Fruit fly (Drosophila melanogaster) whole organism, adult: ENCODE results near the gene CG7126.

Source experiments
- CG11617 ChIP-seq: fragments of 200-800 bp; sonication (Bioruptor generic); optimal IDR thresholded peaks from 2 replicates; lab custom pipeline; 2017; ENCODE audit warnings: mild to moderate bottlenecking, missing biosample characterization, missing genetic modification reagents, missing genetic modification characterization
- CG12768 ChIP-seq: fragments of 200-800 bp; sonication (Bioruptor generic); optimal IDR thresholded peaks from 2 replicates; lab custom pipeline; 2017; ENCODE audit warnings: missing biosample characterization, missing genetic modification characterization, mild to moderate bottlenecking, moderate library complexity, missing genetic modification reagents
- CG14711 ChIP-seq: fragments of 200-800 bp; sonication (Bioruptor generic); optimal IDR thresholded peaks from 2 replicates; lab custom pipeline; 2018; ENCODE audit warnings: missing biosample characterization, mild to moderate bottlenecking, missing genetic modification characterization, moderate library complexity
- CG1620 ChIP-seq: fragments of 200-800 bp; sonication (Bioruptor generic); optimal IDR thresholded peaks from 2 replicates; lab custom pipeline; 2016; ENCODE audit warnings: missing biosample characterization, missing genetic modification characterization
- CG33017 ChIP-seq: fragments of 200-800 bp; sonication (Bioruptor generic); optimal IDR thresholded peaks from 2 replicates; lab custom pipeline; 2018; ENCODE audit warnings: missing biosample characterization, mild to moderate bottlenecking, missing genetic modification characterization, moderate library complexity
- CG5204 ChIP-seq: fragments of 200-800 bp; sonication (Bioruptor generic); optimal IDR thresholded peaks from 2 replicates; lab custom pipeline; 2016; ENCODE audit warnings: missing biosample characterization, missing genetic modification characterization
- CG7045 ChIP-seq: fragments of 200-800 bp; sonication (Bioruptor generic); optimal IDR thresholded peaks from 2 replicates; lab custom pipeline; 2017; ENCODE audit warnings: missing biosample characterization, mild to moderate bottlenecking, missing genetic modification characterization
- CG7101 ChIP-seq: fragments of 200-800 bp; sonication (Bioruptor generic); optimal IDR thresholded peaks from 2 replicates; lab custom pipeline; 2018; ENCODE audit warnings: missing biosample characterization, mild to moderate bottlenecking, missing genetic modification characterization, moderate library complexity
- Clk ChIP-seq: fragments of 200-800 bp; sonication (Bioruptor generic); optimal IDR thresholded peaks from 2 replicates; lab custom pipeline; 2017; ENCODE audit warnings: missing biosample characterization, missing genetic modification characterization
- Crg-1 ChIP-seq: fragments of 200-800 bp; sonication (Bioruptor generic); optimal IDR thresholded peaks from 2 replicates; lab custom pipeline; 2016; ENCODE audit warnings: missing biosample characterization, missing genetic modification characterization
- Hr96 ChIP-seq: fragments of 200-800 bp; sonication (Bioruptor generic); optimal IDR thresholded peaks from 2 replicates; lab custom pipeline; 2016; ENCODE audit warnings: missing biosample characterization, missing genetic modification characterization
- Mnt ChIP-seq: fragments of 200-800 bp; sonication (Bioruptor generic); optimal IDR thresholded peaks from 2 replicates; lab custom pipeline; 2016; ENCODE audit warnings: missing biosample characterization, mild to moderate bottlenecking, missing genetic modification characterization
- bab1 ChIP-seq: fragments of 200-800 bp; sonication (Bioruptor generic); optimal IDR thresholded peaks from 3 replicates; lab custom pipeline; 2019; ENCODE audit warnings: missing biosample characterization, mild to moderate bottlenecking, missing genetic modification characterization, moderate library complexity
- cic ChIP-seq: fragments of 200-800 bp; sonication (Bioruptor generic); optimal IDR thresholded peaks from 2 replicates; lab custom pipeline; 2017; ENCODE audit warnings: missing biosample characterization, mild to moderate bottlenecking, missing genetic modification characterization, moderate library complexity
- cnc ChIP-seq, 2 experiments: fragments of >200 bp; optimal IDR thresholded peaks; 2 replicates each; lab custom pipeline; 2017
- kay ChIP-seq: fragments of 200-800 bp; sonication (Bioruptor generic); peaks from one replicate; lab custom pipeline; 2016; ENCODE audit warnings: missing biosample characterization, missing genetic modification characterization, borderline replicate concordance
- ovo ChIP-seq: fragments of 200-800 bp; sonication (Bioruptor generic); optimal IDR thresholded peaks from 2 replicates; lab custom pipeline; 2016; ENCODE audit warnings: missing biosample characterization, missing genetic modification characterization
- pad ChIP-seq: fragments of 200-800 bp; sonication (Bioruptor generic); optimal IDR thresholded peaks from 3 replicates; lab custom pipeline; 2017; ENCODE audit warnings: missing biosample characterization, missing genetic modification characterization, mild to moderate bottlenecking, moderate library complexity, missing genetic modification reagents
- tj ChIP-seq: fragments of 200-800 bp; sonication (Bioruptor generic); optimal IDR thresholded peaks from 3 replicates; lab custom pipeline; 2017; ENCODE audit warnings: missing biosample characterization, mild to moderate bottlenecking, missing genetic modification characterization, moderate library complexity
- toe ChIP-seq: fragments of 200-800 bp; sonication (Bioruptor generic); optimal IDR thresholded peaks from 2 replicates; lab custom pipeline; 2016; ENCODE audit warnings: missing biosample characterization, missing genetic modification characterization

Gene CG7126

dm6 chr3R:18310766-18311367 lies 8.2 kb upstream of the CG7126 start:
- no peak for TF ChIP-seq CG7045
- no peak for TF ChIP-seq CG7101 (tag; lab: Kevin White, UChicago)
- no peak for TF ChIP-seq cnc (optimal IDR thresholded peaks at IDR 0.05; lab: Kevin White, UChicago)

dm6 chr3R:18309910-18310309 lies 7.3 kb upstream of the CG7126 start:
- TF ChIP-seq CG11617 (no peak), Clk (no peak), Crg-1 (GFP tag; lab: Kevin White, UChicago) (no peak), CG7101 (tag; lab: Kevin White, UChicago) (no peak), CG14711 (tag; lab: Kevin White, UChicago) (no peak)

- no peak for TF ChIP-seq Clk
- no peak for TF ChIP-seq CG7101 (tag; lab: Kevin White, UChicago)
- TF ChIP-seq cic (GFP tag; lab: Kevin White, UChicago): no peak
- peak; percentile 99 for TF ChIP-seq Mnt (GFP tag; lab: Kevin White, UChicago)
- peak; percentile 8 for TF ChIP-seq Crg-1 (GFP tag; lab: Kevin White, UChicago)
- no peak for TF ChIP-seq CG11617
- TF ChIP-seq CG1620 (GFP tag; lab: Kevin White, UChicago): no peak
These were observed 1.1 kb downstream of the CG7126 start, which contains the start of gene Polr1E for dm6 chr3R:18301569-18301968. Gene Polr1E (minus strand): TSS chr3R:18301728.

- TF ChIP-seq Clk (peak; percentile 39), Hr96 (GFP tag; lab: Kevin White, UChicago) (peak; percentile 79), CG12768 (GFP tag; lab: Kevin White, UChicago) (peak; percentile 49), CG11617 (peak; percentile 61), ovo (GFP tag; lab: Kevin White, UChicago) (peak; percentile 45), CG5204 (GFP tag; lab: Kevin White, UChicago) (no peak), cic (GFP tag; lab: Kevin White, UChicago) (no peak), CG7045 (peak; percentile 35), CG14711 (tag; lab: Kevin White, UChicago) (peak; percentile 59), kay (GFP tag; lab: Kevin White, UChicago) (peak; percentile 93), cnc (optimal IDR thresholded peaks at IDR 0.05; lab: Kevin White, UChicago) (no peak), Mnt (GFP tag; lab: Kevin White, UChicago) (peak; percentile 66), bab1 (peak; percentile 69), pad (peak; percentile 36), toe (GFP tag; lab: Kevin White, UChicago) (peak; percentile 85), CG7101 (tag; lab: Kevin White, UChicago) (peak; percentile 71), CG33017 (peak; percentile 45), Crg-1 (GFP tag; lab: Kevin White, UChicago) (peak; percentile 72), CG1620 (GFP tag; lab: Kevin White, UChicago) (peak; percentile 57), tj (GFP tag; lab: Kevin White, UChicago) (peak; percentile 47)
These were observed 3.7 kb downstream of the CG7126 start, which contains the start of gene Dlc90F for dm6 chr3R:18298900-18299321. Gene Dlc90F (plus strand): TSS chr3R:18299229.

dm6 chr3R:18298298-18298899 lies 4.2 kb downstream of the CG7126 start:
- TF ChIP-seq Mnt (GFP tag; lab: Kevin White, UChicago): peak; percentile 78
- TF ChIP-seq CG5204 (GFP tag; lab: Kevin White, UChicago): no peak
- TF ChIP-seq CG7101 (tag; lab: Kevin White, UChicago): peak; percentile 54
- no peak for TF ChIP-seq CG11617
- TF ChIP-seq Hr96 (GFP tag; lab: Kevin White, UChicago): peak; percentile 29
- TF ChIP-seq Clk: no peak
- no peak for TF ChIP-seq Crg-1 (GFP tag; lab: Kevin White, UChicago)
- TF ChIP-seq cnc (optimal IDR thresholded peaks at IDR 0.05; lab: Kevin White, UChicago): no peak
- TF ChIP-seq CG12768 (GFP tag; lab: Kevin White, UChicago): peak; percentile 18
- peak; percentile 40 for TF ChIP-seq pad
- TF ChIP-seq ovo (GFP tag; lab: Kevin White, UChicago): peak; percentile 41
- TF ChIP-seq cic (GFP tag; lab: Kevin White, UChicago): peak; percentile 55
- peak; percentile 61 for TF ChIP-seq CG7045
- TF ChIP-seq kay (GFP tag; lab: Kevin White, UChicago): no peak
- peak; percentile 28 for TF ChIP-seq CG1620 (GFP tag; lab: Kevin White, UChicago)
- no peak for TF ChIP-seq bab1
- TF ChIP-seq tj (GFP tag; lab: Kevin White, UChicago): peak; percentile 6
- TF ChIP-seq CG14711 (tag; lab: Kevin White, UChicago): peak; percentile 26
- TF ChIP-seq CG33017: peak; percentile 11
- peak; percentile 56 for TF ChIP-seq toe (GFP tag; lab: Kevin White, UChicago)

dm6 chr3R:18297444-18298297 lies 5.0 kb downstream of the CG7126 start:
- TF ChIP-seq tj (GFP tag; lab: Kevin White, UChicago): no peak
- peak; percentile 96 for TF ChIP-seq kay (GFP tag; lab: Kevin White, UChicago)
